Fruit fly (Drosophila melanogaster): ENCODE data around the gene chas.

The chas gene

DNA sequence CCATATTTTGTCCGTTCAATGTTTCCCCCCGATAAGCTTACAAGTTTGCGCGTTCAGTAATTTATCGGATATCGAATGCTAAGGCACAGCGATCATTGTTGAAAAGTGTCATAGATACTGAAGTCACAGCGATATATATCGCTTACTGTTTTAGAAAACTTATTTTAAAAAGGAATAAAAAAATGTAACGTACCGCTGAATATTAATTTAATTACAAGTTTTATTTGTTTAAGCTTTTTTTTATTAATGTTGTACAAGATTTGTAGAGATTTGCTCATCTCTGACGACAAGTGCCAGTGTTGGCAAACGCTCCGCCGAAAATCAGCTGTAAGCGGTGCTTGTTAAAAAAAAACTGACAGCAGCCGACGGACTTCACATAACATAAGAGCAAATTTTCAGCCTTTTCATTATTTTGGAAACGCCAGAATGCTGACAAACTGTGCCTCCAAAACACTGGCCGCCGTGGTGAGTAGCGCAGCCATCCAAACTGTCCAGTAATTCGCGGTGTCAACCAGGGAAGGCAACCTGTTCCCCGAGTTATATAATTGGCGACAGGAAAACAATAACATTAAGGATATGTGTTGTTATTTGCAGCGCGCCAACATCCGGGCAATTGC lies 66.4 kb downstream of the chas start, which contains the start of the genes corolla and ND-24 (continued):
- TF ChIP-seq Ada2b (GFP tag; IDR thresholded peaks at IDR 0.05) (peak; percentile 82), Hand (GFP tag; optimal IDR thresholded peaks at IDR 0.05) (no peak), CG1647 (GFP tag; optimal IDR thresholded peaks at IDR 0.05) (peak; percentile 87), sima (GFP tag; optimal IDR thresholded peaks at IDR 0.05) (peak; percentile 37), CG12769 (tag; optimal IDR thresholded peaks at IDR 0.05) (peak; percentile 67), gfzf (GFP tag; optimal IDR thresholded peaks at IDR 0.05) (peak; percentile 45), gcm (GFP tag; optimal IDR thresholded peaks at IDR 0.05) (peak; percentile 69), shn (GFP tag; optimal IDR thresholded peaks at IDR 0.05) (peak; percentile 69), CG14965 (GFP tag; optimal IDR thresholded peaks at IDR 0.05; ENCODE audit: borderline replicate concordance) (no peak), CG7745 (tag; optimal IDR thresholded peaks at IDR 0.05) (no peak), H15 (GFP tag; IDR thresholded peaks at IDR 0.05) (peak; percentile 86), danr (GFP tag; IDR thresholded peaks at IDR 0.05) (peak; percentile 79), bcd (GFP tag; optimal IDR thresholded peaks at IDR 0.05) (peak; percentile 78), run (tag; optimal IDR thresholded peaks at IDR 0.05) (no peak), nerfin-1 (tag; optimal IDR thresholded peaks at IDR 0.05) (peak; percentile 48), Opbp (GFP tag; IDR thresholded peaks at IDR 0.05; ENCODE audit: partially characterized antibody) (peak; percentile 81; the same call in 2 of the 3 replicates), grau (tag; optimal IDR thresholded peaks at IDR 0.05) (peak; percentile 69), sim (GFP tag; IDR thresholded peaks at IDR 0.05) (peak; percentile 79), CG12071 (GFP tag; optimal IDR thresholded peaks at IDR 0.05) (no peak), CG9215 (GFP tag; IDR thresholded peaks at IDR 0.05) (peak; percentile 85), slbo (GFP tag; IDR thresholded peaks at IDR 0.05) (peak; percentile 95), E2f1 (GFP tag; IDR thresholded peaks at IDR 0.05) (peak; percentile 86), ara (GFP tag; IDR thresholded peaks at IDR 0.05) (peak; percentile 73; the same call in 1 of the 2 replicates), CG6272 (GFP tag; IDR thresholded peaks at IDR 0.05) (peak; percentile 91), CG12155 (GFP tag; optimal IDR thresholded peaks at IDR 0.05) (peak; percentile 83), Eip74EF (GFP tag; optimal IDR thresholded peaks at IDR 0.05) (no peak), klu (GFP tag; IDR thresholded peaks at IDR 0.05) (peak; percentile 87), ttk (GFP tag; IDR thresholded peaks at IDR 0.05) (peak; percentile 87), PHDP (tag; optimal IDR thresholded peaks at IDR 0.05) (peak; percentile 79), sob (GFP tag; IDR thresholded peaks at IDR 0.05) (peak; percentile 93), zen2 (GFP tag; IDR thresholded peaks at IDR 0.05; ENCODE audit: partially characterized antibody) (no peak; the same call in 2 of the 3 replicates), CG1832 (GFP tag; optimal IDR thresholded peaks at IDR 0.05) (no peak), Max (GFP tag; optimal IDR thresholded peaks at IDR 0.05) (peak; percentile 85), da (GFP tag; optimal IDR thresholded peaks at IDR 0.05) (peak; percentile 48), wor (GFP tag; IDR thresholded peaks at IDR 0.05) (peak; percentile 77), CG31388 (GFP tag; optimal IDR thresholded peaks at IDR 0.05) (peak; percentile 84), CG15479 (GFP tag; optimal IDR thresholded peaks at IDR 0.05) (no peak), psq (GFP tag; optimal IDR thresholded peaks at IDR 0.05) (peak; percentile 55), tll (GFP tag; optimal IDR thresholded peaks at IDR 0.05) (peak in 1 of 2 experiments; percentile 22), CG5953 (GFP tag; IDR thresholded peaks at IDR 0.05) (peak; percentile 69), Antp (GFP tag; optimal IDR thresholded peaks at IDR 0.05) (peak; percentile 78), Lpt (GFP tag; optimal IDR thresholded peaks at IDR 0.05) (no peak), stc (GFP tag; IDR thresholded peaks at IDR 0.05) (peak; percentile 84), Dad (GFP tag; optimal IDR thresholded peaks at IDR 0.05) (peak; percentile 71), CG17802 (tag; optimal IDR thresholded peaks at IDR 0.05) (peak; percentile 53), Six4 (GFP tag; optimal IDR thresholded peaks at IDR 0.05) (peak; percentile 74), slp2 (GFP tag; optimal IDR thresholded peaks at IDR 0.05) (peak; percentile 78), CG1603 (tag; optimal IDR thresholded peaks at IDR 0.05) (peak; percentile 65), pan (optimal IDR thresholded peaks at IDR 0.05) (no peak), pan (GFP tag; optimal IDR thresholded peaks at IDR 0.05 in 1 of 2, IDR thresholded peaks at IDR 0.05 in 1 of 2) (peak in 1 of 2 experiments; percentile 89)

All from whole organism, embryonic.